Fruit fly (Drosophila melanogaster): Measurements from ENCODE around the gene eIF4E4.

Gene eIF4E4

dm6 chr3L:6708995-6709606 is 43.7 kb upstream of the eIF4E4 start (continued):
- TF ChIP-seq zen2 (GFP tag; IDR thresholded peaks at IDR 0.05; ENCODE audit: partially characterized antibody) (no peak), CG1024 (GFP tag; IDR thresholded peaks at IDR 0.05) (peak; percentile 80), fu2 (GFP tag; optimal IDR thresholded peaks at IDR 0.05) (peak; percentile 53), nerfin-2 (GFP tag; IDR thresholded peaks at IDR 0.05; ENCODE audit: partially characterized antibody) (no peak), C15 (GFP tag; IDR thresholded peaks at IDR 0.05) (peak; percentile 89), yki (optimal IDR thresholded peaks at IDR 0.05) (no peak), fd102C (GFP tag; optimal IDR thresholded peaks at IDR 0.05) (peak; percentile 26), CG32767 (GFP tag; IDR thresholded peaks at IDR 0.05) (no peak), Aef1 (GFP tag; IDR thresholded peaks at IDR 0.05) (peak; percentile 70), pnt (GFP tag; optimal IDR thresholded peaks at IDR 0.05) (peak; percentile 40), CG4854 (GFP tag; optimal IDR thresholded peaks at IDR 0.05) (peak; percentile 85), Gug (GFP tag; IDR thresholded peaks at IDR 0.05) (peak; percentile 85), Nf-YC (tag; optimal IDR thresholded peaks at IDR 0.05) (peak; percentile 33), unpg (GFP tag; optimal IDR thresholded peaks at IDR 0.05) (peak; percentile 90), CG15514 (GFP tag; optimal IDR thresholded peaks at IDR 0.05) (peak; percentile 86), Lpt (GFP tag; optimal IDR thresholded peaks at IDR 0.05) (no peak), sr (GFP tag; IDR thresholded peaks at IDR 0.05) (peak; percentile 84), CG9727 (GFP tag; optimal IDR thresholded peaks at IDR 0.05) (peak; percentile 78), CG18764 (GFP tag; optimal IDR thresholded peaks at IDR 0.05) (peak; percentile 89), CG7357 (GFP tag; IDR thresholded peaks at IDR 0.05) (no peak), Dip3 (GFP tag; optimal IDR thresholded peaks at IDR 0.05) (peak; percentile 66), Hey (tag; optimal IDR thresholded peaks at IDR 0.05) (peak; percentile 51), Bteb2 (GFP tag; optimal IDR thresholded peaks at IDR 0.05) (peak; percentile 77), CG13894 (tag; optimal IDR thresholded peaks at IDR 0.05) (peak; percentile 72), CG6813 (GFP tag; optimal IDR thresholded peaks at IDR 0.05) (peak; percentile 89), CrebB (tag; optimal IDR thresholded peaks at IDR 0.05) (peak; percentile 83), da (GFP tag; optimal IDR thresholded peaks at IDR 0.05) (peak; percentile 64), Dref (GFP tag; IDR thresholded peaks at IDR 0.05) (peak; percentile 32; the same call in 1 of the 2 replicates), HmgZ (tag; optimal IDR thresholded peaks at IDR 0.05) (peak; percentile 77), CG10321 (GFP tag; IDR thresholded peaks at IDR 0.05) (peak; percentile 45; the same call in 1 of the 2 replicates), CG9817 (tag; optimal IDR thresholded peaks at IDR 0.05) (peak; percentile 95), gsb-n (tag; optimal IDR thresholded peaks at IDR 0.05) (peak; percentile 70), NC2α (GFP tag; optimal IDR thresholded peaks at IDR 0.05) (peak; percentile 7), pho (GFP tag; optimal IDR thresholded peaks at IDR 0.05) (peak; percentile 72), dmrt11E (tag; optimal IDR thresholded peaks at IDR 0.05) (no peak), hth (optimal IDR thresholded peaks at IDR 0.05) (no peak), GATAe (GFP tag; conservative IDR thresholded peaks at IDR 0.05) (peak; percentile 46; the same call in 1 of the 2 replicates), CG1832 (GFP tag; optimal IDR thresholded peaks at IDR 0.05) (no peak), klu (GFP tag; IDR thresholded peaks at IDR 0.05) (peak; percentile 50; the same call in 1 of the 2 replicates), vvl (GFP tag; IDR thresholded peaks at IDR 0.05) (peak; percentile 94), CG17912 (GFP tag; optimal IDR thresholded peaks at IDR 0.05) (peak; percentile 94), twi (tag; optimal IDR thresholded peaks at IDR 0.05) (no peak), CG2202 (tag; optimal IDR thresholded peaks at IDR 0.05) (peak; percentile 32), ci (GFP tag; IDR thresholded peaks at IDR 0.05) (peak; percentile 98), CG12104 (GFP tag; optimal IDR thresholded peaks at IDR 0.05) (peak; percentile 93), MBD-R2 (GFP tag; IDR thresholded peaks at IDR 0.05) (peak; percentile 62; the same call in 1 of the 2 replicates), Abd-B (GFP tag; optimal IDR thresholded peaks at IDR 0.05) (peak; percentile 92), CG13624 (GFP tag; optimal IDR thresholded peaks at IDR 0.05) (peak; percentile 74), HmgD (GFP tag; optimal IDR thresholded peaks at IDR 0.05) (peak; percentile 5), D (optimal IDR thresholded peaks at IDR 0.05) (no peak), D (GFP tag; optimal IDR thresholded peaks at IDR 0.05) (peak; percentile 35)

Measured in whole organism, embryonic.